Worm (Caenorhabditis elegans) whole organism, L4 larva: ENCODE data around the gene hnd-1.
A peak's percentile ranks its signal among the peaks of the same experiment; 100 is the strongest.

Experiments
- D1046.2 ChIP-seq: fragments of 200-800 bp; sonication (Bioruptor generic); IDR thresholded peaks from 2 replicates; pipeline ENCODE4 v1.3.6; 2022; ENCODE audit warnings: missing genetic modification characterization, missing compliant biosample characterization
- F10B5.3 ChIP-seq: sonication (generic microtip); optimal IDR thresholded peaks from 2 replicates; lab custom pipeline; 2016; ENCODE audit warnings: mild to moderate bottlenecking, missing genetic modification characterization, missing compliant biosample characterization
- F26F4.8 ChIP-seq: fragments of 200-800 bp; sonication (Bioruptor generic); conservative IDR thresholded peaks from 2 replicates; pipeline ENCODE4 v1.3.6; 2022; ENCODE audit warnings: missing genetic modification characterization, missing compliant biosample characterization
- R02D3.7 ChIP-seq: fragments of 150-350 bp; sonication (generic microtip); optimal IDR thresholded peaks from 3 replicates; lab custom pipeline; 2014; ENCODE audit warnings: missing biosample characterization, missing genetic modification characterization
- T20F7.1 ChIP-seq: fragments of 200-800 bp; sonication (Bioruptor generic); optimal IDR thresholded peaks from 2 replicates; lab custom pipeline; 2018; ENCODE audit warnings: mild to moderate bottlenecking, missing genetic modification characterization, missing compliant biosample characterization
- Y48G9A.11 ChIP-seq: fragments of 200-800 bp; sonication (Bioruptor generic); IDR thresholded peaks from 2 replicates; pipeline ENCODE4 v1.3.6; 2022; ENCODE audit warnings: missing genetic modification reagents, missing genetic modification characterization, missing compliant biosample characterization
- ZK546.5 ChIP-seq, 2 experiments: sonication (generic microtip); optimal IDR thresholded peaks; 2 replicates each; lab custom pipeline; 2017; ENCODE audit warnings: missing biosample characterization in 2 of 2, missing genetic modification characterization in 2 of 2
- ama-1 ChIP-seq: fragments of 150-350 bp; optimal IDR thresholded peaks from 2 replicates; lab custom pipeline; 2014; ENCODE audit warnings: inconsistent platforms, mixed read lengths
- arid-1 ChIP-seq: fragments of 200-800 bp; sonication (Bioruptor generic); conservative IDR thresholded peaks from 2 replicates; pipeline ENCODE4 v1.3.6; 2022; ENCODE audit warnings: missing genetic modification reagents, missing genetic modification characterization, missing compliant biosample characterization
- ctbp-1 ChIP-seq: fragments of 200-800 bp; sonication (Bioruptor generic); IDR thresholded peaks from 2 replicates; pipeline ENCODE4 v1.3.6; 2022; ENCODE audit warnings: missing genetic modification reagents, missing genetic modification characterization, missing compliant biosample characterization
- daf-16 ChIP-seq, 3 experiments: sonication (generic microtip); optimal IDR thresholded peaks; 2 replicates each; lab custom pipeline; 2016 to 2017; ENCODE audit warnings: missing genetic modification characterization in 3 of 3, missing genetic modification reagents in 3 of 3, mild to moderate bottlenecking in 2 of 3, missing compliant biosample characterization in 2 of 3, missing biosample characterization in 1 of 3, moderate library complexity in 1 of 3
- daf-8 ChIP-seq: fragments of 200-800 bp; sonication (Bioruptor generic); IDR thresholded peaks from 2 replicates; pipeline ENCODE4 v1.3.6; 2022; ENCODE audit warnings: missing genetic modification characterization, missing compliant biosample characterization
- dmd-6 ChIP-seq: fragments of 200-800 bp; sonication (Bioruptor generic); IDR thresholded peaks from 2 replicates; pipeline ENCODE4 v1.3.6; 2022; ENCODE audit warnings: missing genetic modification reagents, missing genetic modification characterization, missing compliant biosample characterization
- dve-1 ChIP-seq: sonication (generic microtip); optimal IDR thresholded peaks from 2 replicates; lab custom pipeline; 2017; ENCODE audit warnings: antibody characterized with exemption, mild to moderate bottlenecking, missing genetic modification characterization, missing compliant biosample characterization; ENCODE audit not compliant: insufficient read depth
- egl-43 ChIP-seq: fragments of 200-800 bp; sonication (Bioruptor generic); IDR thresholded peaks from 2 replicates; pipeline ENCODE4 v1.3.6; 2022; ENCODE audit warnings: missing genetic modification reagents, missing genetic modification characterization, missing compliant biosample characterization
- fkh-10 ChIP-seq: fragments of 150-350 bp; optimal IDR thresholded peaks from 2 replicates; lab custom pipeline; 2014; ENCODE audit warnings: missing biosample characterization, missing genetic modification reagents, missing genetic modification characterization
- hlh-11 ChIP-seq: fragments of 200-800 bp; sonication (Bioruptor generic); optimal IDR thresholded peaks from 2 replicates; lab custom pipeline; 2018; ENCODE audit warnings: mild to moderate bottlenecking, missing genetic modification characterization, missing compliant biosample characterization
- hlh-30 ChIP-seq: sonication (generic microtip); optimal IDR thresholded peaks from 2 replicates; lab custom pipeline; 2017; ENCODE audit warnings: antibody characterized with exemption, mild to moderate bottlenecking, missing genetic modification characterization, missing compliant biosample characterization; ENCODE audit not compliant: insufficient read depth
- jun-1 ChIP-seq: fragments of 150-350 bp; optimal IDR thresholded peaks from 2 replicates; lab custom pipeline; 2014; ENCODE audit warnings: missing biosample characterization, missing genetic modification reagents, missing genetic modification characterization
- lin-1 ChIP-seq: fragments of 200-800 bp; sonication (Bioruptor generic); IDR thresholded peaks from 2 replicates; pipeline ENCODE4 v1.3.6; 2022; ENCODE audit warnings: missing genetic modification reagents, missing genetic modification characterization, missing compliant biosample characterization
- lir-3 ChIP-seq: sonication (generic microtip); optimal IDR thresholded peaks from 2 replicates; lab custom pipeline; 2016; ENCODE audit warnings: mild to moderate bottlenecking, missing genetic modification characterization, missing compliant biosample characterization
- lsy-2 ChIP-seq, 2 experiments: fragments of 150-350 bp in 1 of 2; sonication (generic microtip) in 1 of 2; optimal IDR thresholded peaks; 2 replicates each; lab custom pipeline; 2014 to 2017; ENCODE audit warnings: missing biosample characterization in 2 of 2, missing genetic modification characterization in 2 of 2
- mep-1 ChIP-seq: fragments of 150-350 bp; sonication (generic microtip); optimal IDR thresholded peaks from 3 replicates; lab custom pipeline; 2014; ENCODE audit warnings: missing biosample characterization, missing genetic modification characterization
- mxl-3 ChIP-seq: fragments of 200-800 bp; sonication (Bioruptor generic); optimal IDR thresholded peaks from 2 replicates; lab custom pipeline; 2018; ENCODE audit warnings: mild to moderate bottlenecking, missing genetic modification characterization, missing compliant biosample characterization
- nhr-10 ChIP-seq: fragments of 150-350 bp; optimal IDR thresholded peaks from 2 replicates; lab custom pipeline; 2014; ENCODE audit warnings: missing biosample characterization, missing genetic modification characterization
- nhr-102 ChIP-seq: sonication (generic microtip); optimal IDR thresholded peaks from 2 replicates; lab custom pipeline; 2016; ENCODE audit warnings: mild to moderate bottlenecking, missing genetic modification characterization, moderate library complexity, missing compliant biosample characterization
- nhr-111 ChIP-seq: fragments of 200-800 bp; sonication (Bioruptor generic); optimal IDR thresholded peaks from 2 replicates; lab custom pipeline; 2018; ENCODE audit warnings: mild to moderate bottlenecking, missing genetic modification characterization, missing compliant biosample characterization
- nhr-28 ChIP-seq: fragments of 150-350 bp; optimal IDR thresholded peaks from 2 replicates; lab custom pipeline; 2014; ENCODE audit warnings: missing biosample characterization, missing genetic modification characterization
- nhr-6 ChIP-seq: fragments of 150-350 bp; optimal IDR thresholded peaks from 2 replicates; lab custom pipeline; 2014; ENCODE audit warnings: missing biosample characterization, missing genetic modification characterization
- nhr-76 ChIP-seq: fragments of 150-350 bp; optimal IDR thresholded peaks from 2 replicates; lab custom pipeline; 2014; ENCODE audit warnings: missing biosample characterization, missing genetic modification characterization
- nhr-77 ChIP-seq: fragments of 150-350 bp; optimal IDR thresholded peaks from 2 replicates; lab custom pipeline; 2014; ENCODE audit warnings: missing biosample characterization, missing genetic modification characterization
- pha-4 ChIP-seq, 2 experiments: fragments of 150-350 bp in 1 of 2; fragments of 200-800 bp in 1 of 2; sonication (Bioruptor generic) in 1 of 2; IDR thresholded peaks in 1 of 2; optimal IDR thresholded peaks in 1 of 2; 2 replicates each; pipeline versions ENCODE4 v1.3.6 to Lab custom; 2014 to 2022; ENCODE audit warnings: missing genetic modification characterization in 2 of 2, missing genetic modification reagents in 2 of 2, missing biosample characterization in 1 of 2, missing compliant biosample characterization in 1 of 2
- php-3 ChIP-seq: fragments of 200-800 bp; sonication (Bioruptor generic); IDR thresholded peaks from 2 replicates; pipeline ENCODE4 v1.3.6; 2022; ENCODE audit warnings: missing genetic modification reagents, missing genetic modification characterization, missing compliant biosample characterization
- pqm-1 ChIP-seq: sonication (generic microtip); optimal IDR thresholded peaks from 2 replicates; lab custom pipeline; 2017; ENCODE audit warnings: missing biosample characterization, missing genetic modification characterization
- set-16 ChIP-seq: fragments of 200-800 bp; sonication (Bioruptor generic); IDR thresholded peaks from 2 replicates; pipeline ENCODE4 v1.3.6; 2022; ENCODE audit warnings: missing genetic modification reagents, missing genetic modification characterization, missing compliant biosample characterization
- spr-3 ChIP-seq: fragments of 200-800 bp; sonication (Bioruptor generic); optimal IDR thresholded peaks from 2 replicates; lab custom pipeline; 2018; ENCODE audit warnings: mild to moderate bottlenecking, missing genetic modification characterization, missing compliant biosample characterization
- tag-97 ChIP-seq: fragments of 200-800 bp; sonication (Bioruptor generic); IDR thresholded peaks from 2 replicates; pipeline ENCODE4 v1.3.6; 2022; ENCODE audit warnings: missing genetic modification characterization, missing compliant biosample characterization
- unc-62 ChIP-seq, 3 experiments: fragments of 150-350 bp in 1 of 3; sonication (generic microtip); optimal IDR thresholded peaks in 2 of 3; peaks in 1 of 3; 1 replicate in 1 of 3; 2 replicates in 2 of 3; lab custom pipeline; 2014 to 2017; ENCODE audit warnings: missing biosample characterization in 3 of 3, missing genetic modification characterization in 3 of 3, missing genetic modification reagents in 3 of 3, missing genotype in 1 of 3
- zfp-2 ChIP-seq: sonication (generic microtip); optimal IDR thresholded peaks from 2 replicates; lab custom pipeline; 2016; ENCODE audit warnings: mild to moderate bottlenecking, missing genetic modification characterization, missing compliant biosample characterization
- zip-11 ChIP-seq: fragments of 200-800 bp; sonication (Bioruptor generic); IDR thresholded peaks from 2 replicates; pipeline ENCODE4 v1.3.6; 2022; ENCODE audit warnings: missing genetic modification characterization, missing compliant biosample characterization
- ztf-11 ChIP-seq: fragments of 150-350 bp; optimal IDR thresholded peaks from 2 replicates; lab custom pipeline; 2014; ENCODE audit warnings: missing biosample characterization, missing genetic modification characterization
- ztf-7 ChIP-seq: fragments of 150-350 bp; optimal IDR thresholded peaks from 2 replicates; lab custom pipeline; 2014; ENCODE audit warnings: missing biosample characterization, missing genetic modification characterization

Gene hnd-1

ce11 chrX:11723781-11724201, 39.4 kb downstream of the hnd-1 start, which contains the start of gene D1053.4 (continued):
- TF ChIP-seq lin-1 (GFP tag; lab: Robert Waterston, UW) = no peak
- no peak for TF ChIP-seq ctbp-1 (GFP tag; lab: Robert Waterston, UW)
- TF ChIP-seq tag-97 = no peak
- TF ChIP-seq R02D3.7 (tag; lab: Kevin White, UChicago) = no peak
- no peak for TF ChIP-seq Y48G9A.11 (GFP tag; lab: Robert Waterston, UW)
- TF ChIP-seq set-16 (GFP tag; lab: Robert Waterston, UW) = no peak
- TF ChIP-seq fkh-10 = no peak
- no peak for TF ChIP-seq dmd-6 (GFP tag; lab: Robert Waterston, UW)
- no peak for TF ChIP-seq ztf-7 (tag; lab: Kevin White, UChicago)

ce11 chrX:11725646-11726045, 41.3 kb downstream of the hnd-1 start:
- TF ChIP-seq unc-62 (GFP tag; optimal IDR thresholded peaks at IDR 0.05 in 1 of 2; lab: Kevin White, UChicago) = peak in 1 of 2 experiments; percentile 81
- no peak for TF ChIP-seq unc-62 (tag; optimal IDR thresholded peaks at IDR 0.05; lab: Kevin White, UChicago)
- no peak for TF ChIP-seq dve-1 (tag; lab: Kevin White, UChicago)
- TF ChIP-seq F26F4.8 (GFP tag; lab: Robert Waterston, UW) = no peak

- TF ChIP-seq unc-62 (GFP tag; optimal IDR thresholded peaks at IDR 0.05 in 1 of 2; lab: Kevin White, UChicago) (peak in 1 of 2 experiments; percentile 69), unc-62 (tag; optimal IDR thresholded peaks at IDR 0.05; lab: Kevin White, UChicago) (no peak), hlh-11 (tag; lab: Kevin White, UChicago) (no peak), pha-4 (GFP tag; IDR thresholded peaks at IDR 0.05; lab: Robert Waterston, UW) (no peak), pha-4 (tag; optimal IDR thresholded peaks at IDR 0.05; lab: Kevin White, UChicago) (no peak), dve-1 (tag; lab: Kevin White, UChicago) (no peak), F10B5.3 (no peak), nhr-6 (tag; lab: Kevin White, UChicago) (no peak), zfp-2 (tag; lab: Kevin White, UChicago) (no peak)
- TF ChIP-seq, all 104 proteins: peak for 1
Observed at ce11 chrX:11726450-11726849, 42.1 kb downstream of the hnd-1 start.

DNA sequence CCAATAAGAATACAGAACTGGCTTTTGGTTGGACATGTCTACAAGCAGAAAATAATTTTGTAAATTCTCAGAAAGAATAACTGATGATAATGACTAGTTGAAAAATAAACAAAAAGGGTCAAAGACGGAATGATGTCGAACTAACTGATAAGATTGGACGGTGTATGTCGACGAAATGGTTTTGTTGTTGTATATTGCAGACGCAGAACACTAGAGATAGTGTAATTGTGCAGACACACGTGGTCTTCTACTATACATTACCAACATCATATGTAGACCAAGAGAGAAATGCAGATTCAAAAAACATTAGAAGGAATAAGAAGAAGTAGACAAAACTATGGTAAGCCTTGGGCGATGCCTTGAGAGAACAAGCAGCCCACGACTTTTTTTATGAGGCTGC, 43.4 kb downstream of the hnd-1 start, which contains the start of the genes gst-42 and D1053.2:
TSS of gene gst-42 (minus strand) at position 176 of the 400 bp plus-strand sequence.
TSS of gene D1053.2 (plus strand) at position 391 of the 400 bp plus-strand sequence.
- TF ChIP-seq ZK546.5 (tag; optimal IDR thresholded peaks at IDR 0.05; lab: Kevin White, UChicago) (no peak), T20F7.1 (GFP tag; lab: Kevin White, UChicago) (peak; percentile 26), egl-43 (GFP tag; lab: Robert Waterston, UW) (no peak), hlh-30 (peak; percentile 86), dve-1 (tag; lab: Kevin White, UChicago) (peak; percentile 94), nhr-111 (no peak), hlh-11 (tag; lab: Kevin White, UChicago) (peak; percentile 93), nhr-76 (no peak), nhr-28 (tag; lab: Kevin White, UChicago) (peak; percentile 96), php-3 (GFP tag; lab: Robert Waterston, UW) (peak; percentile 77), pqm-1 (peak; percentile 89), pha-4 (GFP tag; IDR thresholded peaks at IDR 0.05; lab: Robert Waterston, UW) (no peak), pha-4 (tag; optimal IDR thresholded peaks at IDR 0.05; lab: Kevin White, UChicago) (peak; percentile 3), nhr-10 (tag; lab: Kevin White, UChicago) (peak; percentile 62), nhr-77 (peak; percentile 86), mep-1 (tag; lab: Kevin White, UChicago) (peak; percentile 54), spr-3 (GFP tag; lab: Kevin White, UChicago) (no peak), lin-1 (GFP tag; lab: Robert Waterston, UW) (peak; percentile 53; the same call in 1 of the 2 replicates), F26F4.8 (GFP tag; lab: Robert Waterston, UW) (no peak), daf-16 (GFP tag; optimal IDR thresholded peaks at IDR 0.05; lab: Kevin White, UChicago) (peak in 1 of 2 experiments; percentile 9), daf-16 (tag; optimal IDR thresholded peaks at IDR 0.05; lab: Kevin White, UChicago) (peak; percentile 99), ama-1 (lab: Kevin White, UChicago) (no peak), arid-1 (GFP tag; lab: Robert Waterston, UW) (no peak), ztf-11 (tag; lab: Kevin White, UChicago) (no peak), jun-1 (tag; lab: Kevin White, UChicago) (no peak), unc-62 (GFP tag; optimal IDR thresholded peaks at IDR 0.05 in 1 of 2; lab: Kevin White, UChicago) (peak in 1 of 2 experiments; percentile 40), unc-62 (tag; optimal IDR thresholded peaks at IDR 0.05; lab: Kevin White, UChicago) (no peak), daf-8 (no peak), mxl-3 (peak; percentile 99), nhr-102 (peak; percentile 78), D1046.2 (GFP tag; lab: Robert Waterston, UW) (no peak), lir-3 (tag; lab: Kevin White, UChicago) (no peak), zip-11 (GFP tag; lab: Robert Waterston, UW) (no peak), lsy-2 (tag; optimal IDR thresholded peaks at IDR 0.05; lab: Kevin White, UChicago) (peak in 1 of 2 experiments; percentile 42)
